Worm (Caenorhabditis elegans) whole organism, L4/young adult: ENCODE data around the gene R01B10.3.

Experiments
- W03F9.2 ChIP-seq: fragments of 150-350 bp; optimal IDR thresholded peaks from 2 replicates; lab custom pipeline; 2014; ENCODE audit warnings: missing biosample characterization, missing genetic modification characterization
- him-1 ChIP-seq: sonication (generic microtip); optimal IDR thresholded peaks from 2 replicates; lab custom pipeline; 2016; ENCODE audit warnings: missing genotype, missing genetic modification reagents, missing genetic modification characterization, missing compliant biosample characterization

- no peak for TF ChIP-seq him-1
- TF ChIP-seq W03F9.2 (tag; lab: Kevin White, UChicago), result no peak
Measured at ce11 chrV:6044853-6045594, at the start of gene R01B10.3.
